Worm (Caenorhabditis elegans): ENCODE results near the gene srt-50.

DNA sequence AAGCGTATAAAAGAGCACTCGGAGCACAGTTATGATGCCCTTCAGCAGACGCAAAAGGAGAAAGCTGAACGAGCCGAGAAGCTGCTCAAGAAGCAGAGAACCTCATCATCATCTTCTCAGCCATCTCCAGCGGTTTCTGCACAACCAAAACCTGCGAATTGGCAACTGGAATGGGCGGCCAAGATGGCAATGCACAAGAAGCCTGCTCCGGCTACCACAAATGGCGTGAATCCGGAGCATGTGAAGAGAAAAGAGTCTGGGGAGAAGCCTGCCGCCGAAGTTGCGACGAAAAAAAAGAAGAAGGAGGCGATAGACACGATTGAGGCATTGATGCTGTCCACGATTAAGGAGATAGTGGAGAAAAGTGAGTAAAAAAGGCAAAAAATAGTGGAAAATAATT, 33.4 kb upstream of the srt-50 start:
- no peak for TF ChIP-seq ceh-36 (tag; optimal IDR thresholded peaks at IDR 0.05)
- no peak for TF ChIP-seq ama-1 (optimal IDR thresholded peaks at IDR 0.05)
